Fruit fly (Drosophila melanogaster) whole organism, embryonic: ENCODE results near the gene Hand.
A peak's percentile ranks its signal among the peaks of the same experiment; 100 is the strongest.

Experiments
- Atf6 ChIP-seq: fragments of 200-800 bp; sonication (Bioruptor generic); IDR thresholded peaks from 2 replicates; pipeline ENCODE4 v1.3.6; 2022; ENCODE audit warnings: missing biosample characterization, missing genetic modification characterization
- B-H1 ChIP-seq: fragments of 200-800 bp; sonication (Bioruptor generic); IDR thresholded peaks from 3 replicates; pipeline ENCODE4 v1.3.6; 2022; ENCODE audit warnings: missing biosample characterization, missing genetic modification characterization
- CG10321 ChIP-seq: fragments of 200-800 bp; sonication (Bioruptor generic); IDR thresholded peaks from 2 replicates; pipeline ENCODE4 v1.3.6; 2022; ENCODE audit warnings: missing biosample characterization, missing genetic modification characterization
- CG14667 ChIP-seq: fragments of 200-800 bp; sonication (Bioruptor generic); IDR thresholded peaks from 2 replicates; pipeline ENCODE4 v1.3.6; 2022; ENCODE audit warnings: missing biosample characterization, missing genetic modification characterization
- CG30020 ChIP-seq: fragments of 200-800 bp; optimal IDR thresholded peaks from 2 replicates; lab custom pipeline; 2019; ENCODE audit warnings: missing biosample characterization, mild to moderate bottlenecking, missing genetic modification characterization, moderate library complexity
- CG31388 ChIP-seq: fragments of 200-800 bp; sonication (Bioruptor generic); optimal IDR thresholded peaks from 2 replicates; lab custom pipeline; 2016; ENCODE audit warnings: missing biosample characterization, missing genetic modification characterization
- CG32767 ChIP-seq: fragments of 200-800 bp; sonication (Bioruptor generic); IDR thresholded peaks from 2 replicates; pipeline ENCODE4 v1.3.6; 2022; ENCODE audit warnings: missing biosample characterization, missing genetic modification characterization
- CG4617 ChIP-seq: fragments of 200-800 bp; sonication (Bioruptor generic); optimal IDR thresholded peaks from 3 replicates; lab custom pipeline; 2016; ENCODE audit warnings: missing biosample characterization, missing genetic modification characterization, borderline replicate concordance
- CG6175 ChIP-seq: fragments of 200-800 bp; sonication (Bioruptor generic); IDR thresholded peaks from 3 replicates; pipeline ENCODE4 v1.3.6; 2022; ENCODE audit warnings: missing biosample characterization, missing genetic modification characterization
- CG7357 ChIP-seq: fragments of 200-800 bp; sonication (Bioruptor generic); IDR thresholded peaks from 3 replicates; pipeline ENCODE4 v1.3.6; 2022; ENCODE audit warnings: missing biosample characterization, missing genetic modification characterization
- CG7928 ChIP-seq: fragments of 200-800 bp; sonication (Bioruptor generic); optimal IDR thresholded peaks from 2 replicates; lab custom pipeline; 2017; ENCODE audit warnings: missing biosample characterization, mild to moderate bottlenecking, missing genetic modification characterization
- CG8281 ChIP-seq: fragments of 200-800 bp; sonication (Bioruptor generic); optimal IDR thresholded peaks from 2 replicates; lab custom pipeline; 2018; ENCODE audit warnings: missing biosample characterization, mild to moderate bottlenecking, missing genetic modification characterization, moderate library complexity
- CG8388 ChIP-seq: fragments of 200-800 bp; sonication (Bioruptor generic); optimal IDR thresholded peaks from 2 replicates; lab custom pipeline; 2019; ENCODE audit warnings: missing biosample characterization, mild to moderate bottlenecking, missing genetic modification characterization, moderate library complexity
- CG9817 ChIP-seq: fragments of 200-800 bp; sonication (Bioruptor generic); optimal IDR thresholded peaks from 2 replicates; lab custom pipeline; 2018; ENCODE audit warnings: missing biosample characterization, mild to moderate bottlenecking, missing genetic modification characterization, moderate library complexity
- CTCF ChIP-seq: fragments of 200-800 bp; sonication (Bioruptor generic); optimal IDR thresholded peaks from 2 replicates; lab custom pipeline; 2017; ENCODE audit warnings: missing biosample characterization, mild to moderate bottlenecking, missing genetic modification characterization, moderate library complexity
- Chrac-16 ChIP-seq: fragments of 200-800 bp; sonication (Bioruptor generic); optimal IDR thresholded peaks from 3 replicates; lab custom pipeline; 2016; ENCODE audit warnings: missing biosample characterization, missing genetic modification characterization
- CoRest ChIP-seq: fragments of 200-800 bp; sonication (Bioruptor generic); optimal IDR thresholded peaks from 3 replicates; lab custom pipeline; 2018; ENCODE audit warnings: missing biosample characterization, mild to moderate bottlenecking, missing genetic modification characterization, moderate library complexity
- E2f1 ChIP-seq: fragments of 200-800 bp; sonication (Bioruptor generic); IDR thresholded peaks from 2 replicates; pipeline ENCODE4 v1.3.6; 2022; ENCODE audit warnings: missing biosample characterization, missing genetic modification characterization
- E2f2 ChIP-seq: fragments of 200-800 bp; sonication (Bioruptor generic); IDR thresholded peaks from 2 replicates; pipeline ENCODE4 v1.3.6; 2022; ENCODE audit warnings: missing biosample characterization, missing genetic modification characterization
- Ets65A ChIP-seq: fragments of 200-800 bp; sonication (Bioruptor generic); peaks from one replicate; lab custom pipeline; 2016; ENCODE audit warnings: missing biosample characterization, missing genetic modification characterization
- Fer2 ChIP-seq: fragments of 200-800 bp; sonication (Bioruptor generic); optimal IDR thresholded peaks from 2 replicates; lab custom pipeline; 2018; ENCODE audit warnings: missing biosample characterization, mild to moderate bottlenecking, missing genetic modification characterization, moderate library complexity
- Fer3 ChIP-seq: fragments of 200-800 bp; sonication (Bioruptor generic); optimal IDR thresholded peaks from 2 replicates; lab custom pipeline; 2018; ENCODE audit warnings: missing biosample characterization, mild to moderate bottlenecking, missing genetic modification characterization, moderate library complexity
- HLH54F ChIP-seq: fragments of 200-800 bp; sonication (Bioruptor generic); optimal IDR thresholded peaks from 3 replicates; lab custom pipeline; 2016; ENCODE audit warnings: missing biosample characterization, missing genetic modification characterization
- HLHmδ ChIP-seq: fragments of 200-800 bp; sonication (Bioruptor generic); optimal IDR thresholded peaks from 2 replicates; lab custom pipeline; 2018; ENCODE audit warnings: missing biosample characterization, mild to moderate bottlenecking, missing genetic modification characterization, moderate library complexity
- Hmr ChIP-seq: fragments of 200-800 bp; sonication (Bioruptor generic); optimal IDR thresholded peaks from 3 replicates; lab custom pipeline; 2017; ENCODE audit warnings: mild to moderate bottlenecking, missing biosample characterization, missing genetic modification reagents, missing genetic modification characterization
- Hr3 ChIP-seq: fragments of 200-800 bp; sonication (Bioruptor generic); optimal IDR thresholded peaks from 3 replicates; lab custom pipeline; 2016; ENCODE audit warnings: missing biosample characterization, missing genetic modification characterization
- Lpt ChIP-seq: fragments of >200 bp; optimal IDR thresholded peaks from 2 replicates; lab custom pipeline; 2018; ENCODE audit warnings: missing biosample characterization, missing genetic modification characterization
- MBD-R2 ChIP-seq: fragments of 200-800 bp; sonication (Bioruptor generic); IDR thresholded peaks from 2 replicates; pipeline ENCODE4 v1.3.6; 2022; ENCODE audit warnings: missing biosample characterization, missing genetic modification characterization
- MESR4 ChIP-seq: fragments of 200-800 bp; sonication (Bioruptor generic); optimal IDR thresholded peaks from 2 replicates; lab custom pipeline; 2018; ENCODE audit warnings: missing biosample characterization, mild to moderate bottlenecking, missing genetic modification characterization, moderate library complexity
- PHDP ChIP-seq: fragments of 200-800 bp; sonication (Bioruptor generic); optimal IDR thresholded peaks from 3 replicates; lab custom pipeline; 2018; ENCODE audit warnings: missing biosample characterization, mild to moderate bottlenecking, missing genetic modification characterization, moderate library complexity
- al ChIP-seq: fragments of 200-800 bp; sonication (Bioruptor generic); IDR thresholded peaks from 2 replicates; pipeline ENCODE4 v1.3.6; 2022; ENCODE audit warnings: missing biosample characterization, missing genetic modification characterization
- aop ChIP-seq: fragments of 200-800 bp; sonication (Bioruptor generic); IDR thresholded peaks from 2 replicates; pipeline ENCODE4 v1.3.6; 2022; ENCODE audit warnings: missing biosample characterization, missing genetic modification characterization
- ase ChIP-seq: fragments of 200-800 bp; sonication (Bioruptor generic); IDR thresholded peaks from 3 replicates; pipeline ENCODE4 v1.3.6; 2022; ENCODE audit warnings: missing biosample characterization, missing genetic modification characterization
- chif ChIP-seq, 2 experiments: fragments of 200-800 bp; sonication (Bioruptor generic); optimal IDR thresholded peaks; 3 replicates each; lab custom pipeline; 2016; ENCODE audit warnings: missing biosample characterization in 2 of 2, missing genetic modification characterization in 2 of 2
- danr ChIP-seq: fragments of 200-800 bp; sonication (Bioruptor generic); IDR thresholded peaks from 2 replicates; pipeline ENCODE4 v1.3.6; 2022; ENCODE audit warnings: missing biosample characterization, missing genetic modification characterization
- disco-r ChIP-seq: fragments of 200-800 bp; sonication (Bioruptor generic); optimal IDR thresholded peaks from 2 replicates; lab custom pipeline; 2016; ENCODE audit warnings: missing biosample characterization, missing genetic modification characterization
- eve ChIP-seq, 2 experiments: fragments of >200 bp; optimal IDR thresholded peaks; 2 replicates each; lab custom pipeline; 2017; ENCODE audit warnings: missing biosample characterization in 2 of 2, missing genetic modification characterization in 2 of 2
- eyg ChIP-seq: fragments of 200-800 bp; sonication (Bioruptor generic); optimal IDR thresholded peaks from 3 replicates; lab custom pipeline; 2016; ENCODE audit warnings: missing biosample characterization, missing genetic modification characterization
- onecut ChIP-seq: fragments of 200-800 bp; sonication (Bioruptor generic); IDR thresholded peaks from 2 replicates; pipeline ENCODE4 v1.3.6; 2022; ENCODE audit warnings: missing biosample characterization, missing genetic modification characterization
- pb ChIP-seq: fragments of 200-800 bp; sonication (Bioruptor generic); optimal IDR thresholded peaks from 3 replicates; lab custom pipeline; 2016; ENCODE audit warnings: missing biosample characterization, missing genetic modification characterization
- pfk ChIP-seq: fragments of 200-800 bp; sonication (Bioruptor generic); optimal IDR thresholded peaks from 2 replicates; lab custom pipeline; 2018; ENCODE audit warnings: missing biosample characterization, mild to moderate bottlenecking, missing genetic modification characterization, moderate library complexity
- prd ChIP-seq, 3 experiments: fragments of >200 bp in 2 of 3; fragments of 200-800 bp in 1 of 3; sonication (Bioruptor generic) in 1 of 3; optimal IDR thresholded peaks in 2 of 3; IDR thresholded peaks in 1 of 3; 2 replicates in 2 of 3; 3 replicates in 1 of 3; pipeline versions ENCODE4 v1.3.6 to Lab custom; 2017 to 2022; ENCODE audit warnings: missing biosample characterization in 1 of 3, missing genetic modification characterization in 1 of 3
- rib ChIP-seq: fragments of 200-800 bp; sonication (Bioruptor generic); IDR thresholded peaks from 2 replicates; pipeline ENCODE4 v1.3.6; 2022; ENCODE audit warnings: missing biosample characterization, missing genetic modification characterization
- row ChIP-seq: fragments of 200-800 bp; sonication (Bioruptor generic); IDR thresholded peaks from 3 replicates; pipeline ENCODE4 v1.3.6; 2022; ENCODE audit warnings: missing biosample characterization, missing genetic modification characterization
- sima ChIP-seq: fragments of 200-800 bp; sonication (Bioruptor generic); optimal IDR thresholded peaks from 2 replicates; lab custom pipeline; 2016; ENCODE audit warnings: missing biosample characterization, missing genetic modification characterization
- sqz ChIP-seq: fragments of 200-800 bp; sonication (Bioruptor generic); optimal IDR thresholded peaks from 3 replicates; lab custom pipeline; 2018; ENCODE audit warnings: missing biosample characterization, mild to moderate bottlenecking, missing genetic modification characterization
- tx ChIP-seq: fragments of 200-800 bp; sonication (Bioruptor generic); optimal IDR thresholded peaks from 2 replicates; lab custom pipeline; 2016; ENCODE audit warnings: missing biosample characterization, missing genetic modification characterization
- wek ChIP-seq: fragments of 200-800 bp; sonication (Bioruptor generic); optimal IDR thresholded peaks from 3 replicates; lab custom pipeline; 2018; ENCODE audit warnings: missing biosample characterization, mild to moderate bottlenecking, missing genetic modification characterization, moderate library complexity
- wor ChIP-seq: fragments of 200-800 bp; sonication (Bioruptor generic); IDR thresholded peaks from 2 replicates; pipeline ENCODE4 v1.3.6; 2022; ENCODE audit warnings: missing biosample characterization, missing genetic modification characterization

Hand gene

dm6 chr2L:10263343-10263744, 31.8 kb downstream of the Hand start, which contains the start of gene Rsf1 (continued):
- peak; percentile 41 for TF ChIP-seq CoRest (tag; lab: Kevin White, UChicago)
- no peak for TF ChIP-seq aop (GFP tag; lab: Robert Waterston, UW)
- TF ChIP-seq CG6175 (GFP tag; lab: Robert Waterston, UW), result no peak
- TF ChIP-seq Chrac-16 (GFP tag; lab: Kevin White, UChicago), result no peak
- no peak for TF ChIP-seq Lpt (GFP tag; lab: Kevin White, UChicago)
- TF ChIP-seq MESR4 (GFP tag; lab: Kevin White, UChicago), result peak; percentile 97
- no peak for TF ChIP-seq HLH54F (GFP tag; lab: Kevin White, UChicago)
- TF ChIP-seq CG30020 (tag; lab: Kevin White, UChicago), result peak; percentile 98
- TF ChIP-seq onecut, result peak; percentile 96
- TF ChIP-seq row (GFP tag; lab: Robert Waterston, UW), result peak; percentile 62; the same call in 2 of the 3 replicates
- TF ChIP-seq disco-r (GFP tag; lab: Kevin White, UChicago), result no peak
- no peak for TF ChIP-seq eyg
- peak; percentile 86 for TF ChIP-seq CG32767 (GFP tag; lab: Robert Waterston, UW)
- peak; percentile 62 for TF ChIP-seq CG4617
- no peak for TF ChIP-seq wor
- no peak for TF ChIP-seq sqz (GFP tag; lab: Kevin White, UChicago)
- TF ChIP-seq sima (GFP tag; lab: Kevin White, UChicago), result no peak
- TF ChIP-seq danr, result no peak
- no peak for TF ChIP-seq CTCF (GFP tag; lab: Kevin White, UChicago)
- TF ChIP-seq E2f2 (GFP tag; lab: Robert Waterston, UW), result no peak
- peak; percentile 22 for TF ChIP-seq wek (GFP tag; lab: Kevin White, UChicago)
- no peak for TF ChIP-seq prd (optimal IDR thresholded peaks at IDR 0.05; lab: Kevin White, UChicago)
- 0 out of 3 replicates have a peak, but pooled peaks have one; percentile 7 for TF ChIP-seq prd (GFP tag; IDR thresholded peaks at IDR 0.05; lab: Robert Waterston, UW)
- peak; percentile 77 for TF ChIP-seq MBD-R2 (GFP tag; lab: Robert Waterston, UW)
- peak; percentile 63 for TF ChIP-seq CG7928 (GFP tag; lab: Kevin White, UChicago)
- peak; percentile 92 for TF ChIP-seq pfk (GFP tag; lab: Kevin White, UChicago)
- no peak for TF ChIP-seq Hmr (GFP tag; lab: Kevin White, UChicago)
- no peak for TF ChIP-seq CG31388 (GFP tag; lab: Kevin White, UChicago)
- no peak for TF ChIP-seq CG8281 (tag; lab: Kevin White, UChicago)

- TF ChIP-seq Fer3, result no peak
- no peak for TF ChIP-seq pb
- no peak for TF ChIP-seq CG10321 (GFP tag; lab: Robert Waterston, UW)
- TF ChIP-seq al (GFP tag; lab: Robert Waterston, UW), result no peak
- TF ChIP-seq, all 482 proteins: peak for 0
Measured at dm6 chr2L:10261774-10262173, 33.4 kb downstream of the Hand start.

dm6 chr2L:10260750-10261493, 34.3 kb downstream of the Hand start, which contains the start of gene Pten:
Gene Pten (minus strand): TSS chr2L:10261049.
- TF ChIP-seq CG7357 (GFP tag; lab: Robert Waterston, UW) (no peak; the same call in 2 of the 3 replicates), PHDP (tag; lab: Kevin White, UChicago) (peak; percentile 49), CG14667 (GFP tag; lab: Robert Waterston, UW) (no peak; the same call in 1 of the 2 replicates), CG9817 (no peak), tx (GFP tag; lab: Kevin White, UChicago) (peak; percentile 64), rib (no peak), Ets65A (GFP tag; lab: Kevin White, UChicago) (peak; percentile 95), Atf6 (peak; percentile 70), E2f1 (GFP tag; lab: Robert Waterston, UW) (no peak), eve (GFP tag; optimal IDR thresholded peaks at IDR 0.05; lab: Kevin White, UChicago) (peak in 1 of 2 experiments; percentile 8), al (GFP tag; lab: Robert Waterston, UW) (no peak; the same call in 1 of the 2 replicates), Fer2 (peak; percentile 14), CG8388 (peak; percentile 66), B-H1 (peak; percentile 58; the same call in 2 of the 3 replicates), chif (GFP tag; optimal IDR thresholded peaks at IDR 0.05; lab: Kevin White, UChicago) (peak; percentile 26 to 43), Hr3 (GFP tag; lab: Kevin White, UChicago) (peak; percentile 58), HLHmδ (no peak), ase (GFP tag; lab: Robert Waterston, UW) (no peak; the same call in 2 of the 3 replicates)
